Worm (Caenorhabditis elegans) whole organism, L2 larva: Measurements from ENCODE around the gene cgt-3.

Source experiments
- C34F6.9 ChIP-seq: fragments of 150-350 bp; optimal IDR thresholded peaks from 2 replicates; lab custom pipeline; 2014; ENCODE audit warnings: missing biosample characterization, missing genetic modification characterization
- F13H6.1 ChIP-seq: sonication (generic microtip); optimal IDR thresholded peaks from 2 replicates; lab custom pipeline; 2016; ENCODE audit warnings: missing genetic modification characterization, missing compliant biosample characterization
- Y55F3AM.14 ChIP-seq: fragments of 200-800 bp; sonication (Bioruptor generic); optimal IDR thresholded peaks from 2 replicates; lab custom pipeline; 2018; ENCODE audit warnings: mild to moderate bottlenecking, missing genetic modification characterization, missing compliant biosample characterization
- ZK546.5 ChIP-seq: sonication (generic microtip); optimal IDR thresholded peaks from 2 replicates; lab custom pipeline; 2017; ENCODE audit warnings: missing biosample characterization, missing genetic modification characterization
- aly-2 ChIP-seq: fragments of 150-350 bp; optimal IDR thresholded peaks from 2 replicates; lab custom pipeline; 2014; ENCODE audit warnings: missing biosample characterization, missing genetic modification characterization
- ama-1 ChIP-seq: fragments of 150-350 bp; optimal IDR thresholded peaks from 2 replicates; lab custom pipeline; 2018; ENCODE audit warnings: inconsistent platforms
- blmp-1 ChIP-seq: sonication (generic microtip); optimal IDR thresholded peaks from 2 replicates; lab custom pipeline; 2017; ENCODE audit warnings: missing genetic modification characterization, mild to moderate bottlenecking, missing compliant biosample characterization, antibody characterized with exemption, moderate library complexity; ENCODE audit not compliant: insufficient read depth
- ceh-16 ChIP-seq: fragments of 150-350 bp; optimal IDR thresholded peaks from 2 replicates; lab custom pipeline; 2014; ENCODE audit warnings: missing biosample characterization, missing genetic modification characterization
- dmd-4 ChIP-seq: sonication (generic microtip); optimal IDR thresholded peaks from 2 replicates; lab custom pipeline; 2017; ENCODE audit warnings: missing biosample characterization, missing genetic modification characterization
- elt-1 ChIP-seq: fragments of 150-350 bp; optimal IDR thresholded peaks from 2 replicates; lab custom pipeline; 2014; ENCODE audit warnings: missing biosample characterization, missing genetic modification characterization
- elt-3 ChIP-seq: sonication (generic microtip); optimal IDR thresholded peaks from 2 replicates; lab custom pipeline; 2017; ENCODE audit warnings: missing biosample characterization, missing genetic modification characterization
- fos-1 ChIP-seq: fragments of 150-350 bp; optimal IDR thresholded peaks from 2 replicates; lab custom pipeline; 2014; ENCODE audit warnings: missing biosample characterization, missing genetic modification characterization
- gmeb-1 ChIP-seq: fragments of 150-350 bp; optimal IDR thresholded peaks from 2 replicates; lab custom pipeline; 2014; ENCODE audit warnings: missing biosample characterization, missing genetic modification characterization
- lin-11 ChIP-seq: fragments of 150-350 bp; sonication (generic microtip); optimal IDR thresholded peaks from 2 replicates; lab custom pipeline; 2014; ENCODE audit warnings: missing biosample characterization, missing genetic modification characterization, inconsistent platforms, mixed read lengths
- lin-13 ChIP-seq: fragments of 150-350 bp; optimal IDR thresholded peaks from 2 replicates; lab custom pipeline; 2014; ENCODE audit warnings: missing biosample characterization, missing genetic modification reagents, missing genetic modification characterization
- lin-39 ChIP-seq: fragments of 150-350 bp; optimal IDR thresholded peaks from 2 replicates; lab custom pipeline; 2014; ENCODE audit warnings: missing biosample characterization, missing genetic modification reagents, missing genetic modification characterization
- lsy-2 ChIP-seq, 2 experiments: fragments of 150-350 bp in 1 of 2; sonication (generic microtip) in 1 of 2; optimal IDR thresholded peaks; 2 replicates each; lab custom pipeline; 2014 to 2017; ENCODE audit warnings: missing biosample characterization in 2 of 2, missing genetic modification characterization in 2 of 2
- mab-5 ChIP-seq: fragments of 150-350 bp; optimal IDR thresholded peaks from 2 replicates; lab custom pipeline; 2014; ENCODE audit warnings: missing biosample characterization, missing genetic modification characterization
- mbf-1 ChIP-seq: sonication (generic microtip); optimal IDR thresholded peaks from 2 replicates; lab custom pipeline; 2017; ENCODE audit warnings: missing biosample characterization, missing genetic modification characterization
- mdl-1 ChIP-seq, 2 experiments: fragments of 150-350 bp in 1 of 2; sonication (generic microtip) in 1 of 2; optimal IDR thresholded peaks; 2 replicates each; lab custom pipeline; 2017; ENCODE audit warnings: missing biosample characterization in 2 of 2, missing genetic modification characterization in 2 of 2
- nhr-10 ChIP-seq: sonication (generic microtip); optimal IDR thresholded peaks from 2 replicates; lab custom pipeline; 2017; ENCODE audit warnings: missing biosample characterization, missing genetic modification characterization
- nhr-12 ChIP-seq: fragments of 150-350 bp; optimal IDR thresholded peaks from 2 replicates; lab custom pipeline; 2014; ENCODE audit warnings: missing biosample characterization, missing genetic modification characterization
- nhr-129 ChIP-seq: fragments of 150-350 bp; optimal IDR thresholded peaks from 2 replicates; lab custom pipeline; 2014; ENCODE audit warnings: missing biosample characterization, missing genetic modification characterization
- nhr-21 ChIP-seq: fragments of 150-350 bp; optimal IDR thresholded peaks from 2 replicates; lab custom pipeline; 2014; ENCODE audit warnings: missing biosample characterization, missing genetic modification characterization
- nhr-23 ChIP-seq: fragments of 150-350 bp; optimal IDR thresholded peaks from 2 replicates; lab custom pipeline; 2014; ENCODE audit warnings: missing biosample characterization, missing genetic modification reagents, missing genetic modification characterization
- nhr-25 ChIP-seq: fragments of 150-350 bp; sonication (generic microtip); optimal IDR thresholded peaks from 3 replicates; lab custom pipeline; 2014; ENCODE audit warnings: missing biosample characterization, missing genetic modification characterization
- peb-1 ChIP-seq: fragments of 150-350 bp; optimal IDR thresholded peaks from 2 replicates; lab custom pipeline; 2014; ENCODE audit warnings: missing biosample characterization, missing genetic modification characterization
- skn-1 ChIP-seq: sonication (generic microtip); optimal IDR thresholded peaks from 2 replicates; lab custom pipeline; 2017; ENCODE audit warnings: missing biosample characterization, missing genetic modification characterization
- sma-9 ChIP-seq, 2 experiments: fragments of 150-350 bp in 1 of 2; sonication (generic microtip) in 1 of 2; optimal IDR thresholded peaks; 2 replicates each; lab custom pipeline; 2014 to 2016; ENCODE audit warnings: missing genetic modification characterization in 2 of 2, mild to moderate bottlenecking in 1 of 2, missing biosample characterization in 1 of 2, missing compliant biosample characterization in 1 of 2, missing genetic modification reagents in 1 of 2, moderate library complexity in 1 of 2
- unc-39 ChIP-seq: fragments of 150-350 bp; optimal IDR thresholded peaks from 2 replicates; lab custom pipeline; 2014; ENCODE audit warnings: missing biosample characterization, missing genetic modification characterization
- unc-55 ChIP-seq: fragments of 150-350 bp; sonication (generic microtip); optimal IDR thresholded peaks from 3 replicates; lab custom pipeline; 2014; ENCODE audit warnings: missing biosample characterization, missing genetic modification reagents, missing genetic modification characterization
- unc-62 ChIP-seq: fragments of 150-350 bp; optimal IDR thresholded peaks from 2 replicates; lab custom pipeline; 2014; ENCODE audit warnings: missing biosample characterization, missing genetic modification reagents, missing genetic modification characterization
- zag-1 ChIP-seq: fragments of 150-350 bp; optimal IDR thresholded peaks from 2 replicates; lab custom pipeline; 2014; ENCODE audit warnings: missing biosample characterization, missing genetic modification characterization
- ztf-1 ChIP-seq: fragments of 200-800 bp; sonication (Bioruptor generic); conservative IDR thresholded peaks from 2 replicates; pipeline ENCODE4 v1.3.6; 2022; ENCODE audit warnings: missing genetic modification characterization, missing compliant biosample characterization
- ztf-11 ChIP-seq: sonication (generic microtip); optimal IDR thresholded peaks from 2 replicates; lab custom pipeline; 2017; ENCODE audit warnings: missing biosample characterization, missing genetic modification characterization

cgt-3 gene

ce11 chrII:5945818-5946217 lies 34.7 kb downstream of the cgt-3 start:
- TF ChIP-seq nhr-12 (tag; lab: Kevin White, UChicago) (no peak), blmp-1 (no peak), mdl-1 (tag; optimal IDR thresholded peaks at IDR 0.05; lab: Kevin White, UChicago) (no peak), gmeb-1 (no peak), F13H6.1 (no peak), zag-1 (no peak), peb-1 (tag; lab: Kevin White, UChicago) (no peak), nhr-25 (tag; lab: Kevin White, UChicago) (no peak), unc-62 (GFP tag; lab: Kevin White, UChicago) (no peak), lin-13 (GFP tag; lab: Kevin White, UChicago) (no peak), mbf-1 (tag; lab: Kevin White, UChicago) (no peak), skn-1 (tag; lab: Kevin White, UChicago) (no peak)

ce11 chrII:5946438-5946837 lies 35.3 kb downstream of the cgt-3 start:
- TF ChIP-seq skn-1 (tag; lab: Kevin White, UChicago) (no peak), mbf-1 (tag; lab: Kevin White, UChicago) (no peak), unc-39 (tag; lab: Kevin White, UChicago) (no peak), nhr-23 (no peak), ZK546.5 (tag; lab: Kevin White, UChicago) (no peak), lin-39 (tag; lab: Kevin White, UChicago) (no peak), lin-11 (tag; lab: Kevin White, UChicago) (no peak), fos-1 (no peak), nhr-10 (tag; lab: Kevin White, UChicago) (no peak)

ce11 chrII:5948681-5949080 lies 37.6 kb downstream of the cgt-3 start:
- TF ChIP-seq F13H6.1, result peak; percentile 29
- TF ChIP-seq Y55F3AM.14 (GFP tag; lab: Kevin White, UChicago), result peak; percentile 4
- TF ChIP-seq aly-2, result no peak
- TF ChIP-seq C34F6.9 (tag; lab: Kevin White, UChicago), result peak; percentile 36
- peak; percentile 29 for TF ChIP-seq unc-55 (GFP tag; lab: Kevin White, UChicago)
- peak; percentile 22 for TF ChIP-seq sma-9 (GFP tag; optimal IDR thresholded peaks at IDR 0.05; lab: Kevin White, UChicago)
- TF ChIP-seq sma-9 (tag; optimal IDR thresholded peaks at IDR 0.05; lab: Kevin White, UChicago), result no peak
- TF ChIP-seq zag-1, result peak; percentile 32
- TF ChIP-seq mdl-1 (tag; optimal IDR thresholded peaks at IDR 0.05; lab: Kevin White, UChicago), result no peak

- TF ChIP-seq ama-1, result no peak
- no peak for TF ChIP-seq nhr-23
- no peak for TF ChIP-seq C34F6.9 (tag; lab: Kevin White, UChicago)
- TF ChIP-seq lsy-2 (tag; optimal IDR thresholded peaks at IDR 0.05; lab: Kevin White, UChicago), result no peak
- no peak for TF ChIP-seq mdl-1 (tag; optimal IDR thresholded peaks at IDR 0.05; lab: Kevin White, UChicago)
- TF ChIP-seq sma-9 (GFP tag; optimal IDR thresholded peaks at IDR 0.05; lab: Kevin White, UChicago), result no peak
- no peak for TF ChIP-seq sma-9 (tag; optimal IDR thresholded peaks at IDR 0.05; lab: Kevin White, UChicago)
- TF ChIP-seq ztf-1 (GFP tag; lab: Robert Waterston, UW), result no peak
- no peak for TF ChIP-seq zag-1
- TF ChIP-seq mab-5 (tag; lab: Kevin White, UChicago), result no peak
- no peak for TF ChIP-seq lin-11 (tag; lab: Kevin White, UChicago)
- no peak for TF ChIP-seq gmeb-1
- TF ChIP-seq elt-1 (tag; lab: Kevin White, UChicago), result no peak
- TF ChIP-seq ceh-16 (tag; lab: Kevin White, UChicago), result no peak
- TF ChIP-seq, all 48 proteins: peak for 0
Measured at ce11 chrII:5950657-5951056, 39.5 kb downstream of the cgt-3 start.

- no peak for TF ChIP-seq nhr-21
- no peak for TF ChIP-seq nhr-10 (tag; lab: Kevin White, UChicago)
- TF ChIP-seq, all 48 proteins: peak for 0
Measured at ce11 chrII:5951745-5952144, 40.6 kb downstream of the cgt-3 start.

- TF ChIP-seq nhr-129 (tag; lab: Kevin White, UChicago) (peak; percentile 13), lsy-2 (tag; optimal IDR thresholded peaks at IDR 0.05; lab: Kevin White, UChicago) (peak in 1 of 2 experiments; percentile 39), dmd-4 (tag; lab: Kevin White, UChicago) (no peak), mbf-1 (tag; lab: Kevin White, UChicago) (no peak), elt-3 (tag; lab: Kevin White, UChicago) (no peak), elt-1 (tag; lab: Kevin White, UChicago) (no peak), ZK546.5 (tag; lab: Kevin White, UChicago) (no peak), mab-5 (tag; lab: Kevin White, UChicago) (peak; percentile 28), sma-9 (GFP tag; optimal IDR thresholded peaks at IDR 0.05; lab: Kevin White, UChicago) (peak; percentile 32), sma-9 (tag; optimal IDR thresholded peaks at IDR 0.05; lab: Kevin White, UChicago) (no peak), ztf-11 (no peak), lin-13 (GFP tag; lab: Kevin White, UChicago) (no peak)
Measured at ce11 chrII:5952214-5952613, 41.1 kb downstream of the cgt-3 start.
